Fruit fly (Drosophila melanogaster): Measurements from ENCODE around the gene CG3226.

CG3226 gene

dm6 chrX:6624977-6625591, 29.0 kb downstream of the CG3226 start:
- TF ChIP-seq zfh1 (GFP tag; IDR thresholded peaks at IDR 0.05) (0 out of 3 replicates have a peak, but pooled peaks have one; percentile 24), lab (GFP tag; optimal IDR thresholded peaks at IDR 0.05) (peak; percentile 4), CG1832 (GFP tag; optimal IDR thresholded peaks at IDR 0.05) (peak; percentile 35), wdn (GFP tag; IDR thresholded peaks at IDR 0.05) (no peak), CG2129 (GFP tag; IDR thresholded peaks at IDR 0.05; ENCODE audit: partially characterized antibody) (no peak), crol (GFP tag; IDR thresholded peaks at IDR 0.05) (peak; percentile 45), CG2120 (GFP tag; optimal IDR thresholded peaks at IDR 0.05) (peak; percentile 6), Drgx (GFP tag; IDR thresholded peaks at IDR 0.05) (peak; percentile 18), Med (GFP tag) (peak; percentile 29), CG5953 (GFP tag; IDR thresholded peaks at IDR 0.05) (no peak), CG10274 (GFP tag; optimal IDR thresholded peaks at IDR 0.05) (peak; percentile 86), CG4360 (GFP tag; IDR thresholded peaks at IDR 0.05) (peak; percentile 65), Trl (optimal IDR thresholded peaks at IDR 0.05) (peak; percentile 8 to 30), Trl (GFP tag; optimal IDR thresholded peaks at IDR 0.05) (no peak), ash1 (GFP tag; optimal IDR thresholded peaks at IDR 0.05) (no peak), CG7745 (tag; optimal IDR thresholded peaks at IDR 0.05) (no peak), chinmo (GFP tag; IDR thresholded peaks at IDR 0.05; ENCODE audit: partially characterized antibody) (peak; percentile 69; the same call in 1 of the 4 replicates), D (optimal IDR thresholded peaks at IDR 0.05) (no peak), D (GFP tag; optimal IDR thresholded peaks at IDR 0.05) (no peak), pan (optimal IDR thresholded peaks at IDR 0.05) (no peak), pan (GFP tag; optimal IDR thresholded peaks at IDR 0.05 in 1 of 2, IDR thresholded peaks at IDR 0.05 in 1 of 2) (no peak), CG7372 (GFP tag; IDR thresholded peaks at IDR 0.05) (no peak), otp (GFP tag; IDR thresholded peaks at IDR 0.05) (0 out of 3 replicates have a peak, but pooled peaks have one; percentile 12), sens (GFP tag) (peak; percentile 23)

- TF ChIP-seq CG32532 (GFP tag; IDR thresholded peaks at IDR 0.05) = peak; percentile 39; the same call in 1 of the 2 replicates
- TF ChIP-seq CG3163 (GFP tag; optimal IDR thresholded peaks at IDR 0.05) = no peak
- peak; percentile 32 for TF ChIP-seq cg (GFP tag; optimal IDR thresholded peaks at IDR 0.05)
- TF ChIP-seq dmrt11E (tag; optimal IDR thresholded peaks at IDR 0.05) = peak; percentile 60
- TF ChIP-seq CG4730 (GFP tag; IDR thresholded peaks at IDR 0.05) = 0 out of 2 replicates have a peak, but pooled peaks have one; percentile 31
- no peak for TF ChIP-seq CG18011 (GFP tag; optimal IDR thresholded peaks at IDR 0.05)
- TF ChIP-seq tgo (GFP tag; IDR thresholded peaks at IDR 0.05) = peak; percentile 33; the same call in 1 of the 3 replicates
- TF ChIP-seq CG17612 (GFP tag; IDR thresholded peaks at IDR 0.05) = no peak
- no peak for TF ChIP-seq mld (GFP tag; IDR thresholded peaks at IDR 0.05; ENCODE audit: partially characterized antibody)
- TF ChIP-seq twi (tag; optimal IDR thresholded peaks at IDR 0.05) = no peak
- no peak for TF ChIP-seq CG17912 (GFP tag; optimal IDR thresholded peaks at IDR 0.05)
- TF ChIP-seq NFAT (GFP tag; IDR thresholded peaks at IDR 0.05) = no peak
- TF ChIP-seq CG8765 (GFP tag; IDR thresholded peaks at IDR 0.05) = 0 out of 2 replicates have a peak, but pooled peaks have one; percentile 7
- peak in 1 of 2 experiments; percentile 4 for TF ChIP-seq Eip74EF (GFP tag; optimal IDR thresholded peaks at IDR 0.05)
- peak; percentile 62 for TF ChIP-seq gem (tag; optimal IDR thresholded peaks at IDR 0.05)
- TF ChIP-seq CG15601 (tag; optimal IDR thresholded peaks at IDR 0.05) = peak; percentile 30
- no peak for TF ChIP-seq Meics (GFP tag; optimal IDR thresholded peaks at IDR 0.05)
- peak; percentile 31; the same call in 1 of the 3 replicates for TF ChIP-seq otp (GFP tag; IDR thresholded peaks at IDR 0.05)
- TF ChIP-seq btn (GFP tag; optimal IDR thresholded peaks at IDR 0.05) = no peak
- peak; percentile 51 for TF ChIP-seq Med (GFP tag)
- no peak for TF ChIP-seq CG8281 (tag; optimal IDR thresholded peaks at IDR 0.05)
- TF ChIP-seq dpn (GFP tag; optimal IDR thresholded peaks at IDR 0.05) = peak in 1 of 2 experiments; percentile 5
- TF ChIP-seq Chrac-16 (GFP tag; optimal IDR thresholded peaks at IDR 0.05) = peak; percentile 31
- no peak for TF ChIP-seq CG11723 (GFP tag; optimal IDR thresholded peaks at IDR 0.05)
- no peak for TF ChIP-seq kay (GFP tag; optimal IDR thresholded peaks at IDR 0.05)
- peak; percentile 29 for TF ChIP-seq CG10267 (tag; optimal IDR thresholded peaks at IDR 0.05)
- peak; percentile 67; the same call in 1 of the 2 replicates for TF ChIP-seq ara (GFP tag; IDR thresholded peaks at IDR 0.05)
These were observed 29.9 kb downstream of the CG3226 start for dm6 chrX:6624006-6624745.

Measured in whole organism, embryonic.